Worm (Caenorhabditis elegans): Measurements from ENCODE around the gene srx-41.

DNA sequence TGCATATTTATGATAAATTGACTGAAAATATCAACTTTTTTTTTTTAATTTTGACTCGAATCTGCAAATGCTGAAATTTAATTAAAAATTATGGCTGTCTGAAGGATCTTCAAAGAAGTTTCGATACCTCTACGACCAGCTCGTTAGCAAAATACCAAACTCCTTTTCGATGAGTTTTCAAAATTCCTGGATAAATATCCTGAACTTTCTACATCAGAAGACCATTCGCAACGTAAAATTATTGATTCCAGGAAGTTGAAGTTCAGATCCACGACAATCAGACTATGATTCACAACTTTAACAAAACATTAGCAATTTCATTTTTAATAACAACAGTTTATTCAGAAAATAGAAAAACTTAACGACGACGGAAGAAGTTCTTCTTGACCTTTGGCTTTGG is 52.0 kb downstream of the srx-41 start:
- TF ChIP-seq unc-130 (GFP tag; optimal IDR thresholded peaks at IDR 0.05): peak; percentile 90
- peak; percentile 68 for TF ChIP-seq Y79H2A.3 (GFP tag; conservative IDR thresholded peaks at IDR 0.05)
- no peak for TF ChIP-seq unc-62 (GFP tag; optimal IDR thresholded peaks at IDR 0.05)
- TF ChIP-seq C06A6.2 (GFP tag; conservative IDR thresholded peaks at IDR 0.05): no peak
- no peak for TF ChIP-seq rpc-1 (optimal IDR thresholded peaks at IDR 0.05)
- TF ChIP-seq rpc-1 (tag; optimal IDR thresholded peaks at IDR 0.05): peak; percentile 15
- peak; percentile 54 for TF ChIP-seq lin-54 (GFP tag; optimal IDR thresholded peaks at IDR 0.05)
- no peak for TF ChIP-seq sptf-2 (GFP tag; optimal IDR thresholded peaks at IDR 0.05)
- TF ChIP-seq ceh-40 (GFP tag; IDR thresholded peaks at IDR 0.05): no peak
- peak; percentile 47 for TF ChIP-seq tbp1 (GFP tag; optimal IDR thresholded peaks at IDR 0.05)
- no peak for TF ChIP-seq nhr-80 (tag; optimal IDR thresholded peaks at IDR 0.05)
- TF ChIP-seq Y53F4B.3 (GFP tag; IDR thresholded peaks at IDR 0.05): no peak
- no peak for TF ChIP-seq Y56A3A.18 (GFP tag; IDR thresholded peaks at IDR 0.05)

All from whole organism, young adult.